Worm (Caenorhabditis elegans) whole organism, L1 larva: ENCODE results near the gene atgl-1.

Source experiments
- C04F5.9 ChIP-seq: sonication (generic microtip); optimal IDR thresholded peaks from 2 replicates; lab custom pipeline; 2016; ENCODE audit warnings: missing genetic modification characterization, missing compliant biosample characterization
- C16A3.4 ChIP-seq: fragments of 150-350 bp; optimal IDR thresholded peaks from 2 replicates; lab custom pipeline; 2014; ENCODE audit warnings: missing biosample characterization, missing genetic modification characterization
- C34B4.2 ChIP-seq: sonication (generic microtip); optimal IDR thresholded peaks from 2 replicates; lab custom pipeline; 2017; ENCODE audit warnings: mild to moderate bottlenecking, missing genetic modification characterization, missing compliant biosample characterization
- aha-1 ChIP-seq: fragments of 150-350 bp; optimal IDR thresholded peaks from 2 replicates; lab custom pipeline; 2014; ENCODE audit warnings: missing biosample characterization, missing genetic modification characterization
- blmp-1 ChIP-seq: fragments of 150-350 bp; optimal IDR thresholded peaks from 2 replicates; lab custom pipeline; 2014; ENCODE audit warnings: missing biosample characterization, missing genetic modification characterization
- ceh-82 ChIP-seq, 3 experiments: fragments of 150-350 bp in 1 of 3; sonication (generic microtip) in 2 of 3; optimal IDR thresholded peaks; 2 replicates each; lab custom pipeline; 2014 to 2017; ENCODE audit warnings: missing biosample characterization in 3 of 3, missing genetic modification characterization in 3 of 3
- efl-1 ChIP-seq, 4 experiments: fragments of 150-350 bp; optimal IDR thresholded peaks in 3 of 4; peaks in 1 of 4; 1 replicate in 1 of 4; 2 replicates in 3 of 4; lab custom pipeline; 2014; ENCODE audit warnings: missing biosample characterization in 2 of 4, missing genetic modification characterization in 2 of 4, missing genetic modification reagents in 2 of 4
- efl-3 ChIP-seq: fragments of 200-800 bp; sonication (Bioruptor generic); optimal IDR thresholded peaks from 2 replicates; lab custom pipeline; 2018; ENCODE audit warnings: mild to moderate bottlenecking, missing genetic modification characterization, missing compliant biosample characterization
- egl-27 ChIP-seq, 2 experiments: fragments of 150-350 bp in 1 of 2; sonication (generic microtip); optimal IDR thresholded peaks; 3 replicates each; lab custom pipeline; 2017 to 2018; ENCODE audit warnings: missing biosample characterization in 2 of 2, missing genetic modification characterization in 2 of 2, missing genetic modification reagents in 2 of 2
- fkh-10 ChIP-seq: sonication (generic microtip); optimal IDR thresholded peaks from 2 replicates; lab custom pipeline; 2017; ENCODE audit warnings: missing biosample characterization, missing genetic modification reagents, missing genetic modification characterization
- fos-1 ChIP-seq: fragments of 150-350 bp; optimal IDR thresholded peaks from 2 replicates; lab custom pipeline; 2014; ENCODE audit warnings: missing biosample characterization, missing genetic modification characterization
- hlh-17 ChIP-seq: fragments of 200-800 bp; sonication (Bioruptor generic); optimal IDR thresholded peaks from 2 replicates; lab custom pipeline; 2018; ENCODE audit warnings: missing genetic modification characterization, mild to moderate bottlenecking, missing compliant biosample characterization, moderate library complexity, borderline replicate concordance
- hlh-4 ChIP-seq: sonication (generic microtip); optimal IDR thresholded peaks from 2 replicates; lab custom pipeline; 2016; ENCODE audit warnings: mild to moderate bottlenecking, missing genetic modification characterization, missing compliant biosample characterization
- irx-1 ChIP-seq: sonication (generic microtip); optimal IDR thresholded peaks from 2 replicates; lab custom pipeline; 2016; ENCODE audit warnings: missing genetic modification characterization, missing compliant biosample characterization
- lin-13 ChIP-seq: fragments of 150-350 bp; optimal IDR thresholded peaks from 2 replicates; lab custom pipeline; 2014; ENCODE audit warnings: missing biosample characterization, missing genetic modification reagents, missing genetic modification characterization
- lin-15B ChIP-seq: fragments of 150-350 bp; sonication (generic microtip); optimal IDR thresholded peaks from 3 replicates; lab custom pipeline; 2014; ENCODE audit warnings: missing biosample characterization, missing genetic modification characterization
- lir-3 ChIP-seq: sonication (generic microtip); optimal IDR thresholded peaks from 2 replicates; lab custom pipeline; 2016; ENCODE audit warnings: mild to moderate bottlenecking, missing genetic modification characterization, moderate library complexity, missing compliant biosample characterization; ENCODE audit not compliant: poor library complexity
- mab-9 ChIP-seq: fragments of 200-800 bp; sonication (Bioruptor generic); IDR thresholded peaks from 2 replicates; pipeline ENCODE4 v1.3.6; 2022; ENCODE audit warnings: missing genetic modification reagents, missing genetic modification characterization, missing compliant biosample characterization
- mef-2 ChIP-seq: fragments of 150-350 bp; optimal IDR thresholded peaks from 2 replicates; lab custom pipeline; 2014; ENCODE audit warnings: missing biosample characterization, missing genetic modification characterization
- nhr-12 ChIP-seq: sonication (generic microtip); optimal IDR thresholded peaks from 2 replicates; lab custom pipeline; 2017; ENCODE audit warnings: missing biosample characterization, missing genetic modification characterization
- nhr-237 ChIP-seq: fragments of 150-350 bp; optimal IDR thresholded peaks from 2 replicates; lab custom pipeline; 2014; ENCODE audit warnings: missing biosample characterization, missing genetic modification characterization
- nhr-76 ChIP-seq: sonication (generic microtip); optimal IDR thresholded peaks from 2 replicates; lab custom pipeline; 2017; ENCODE audit warnings: missing biosample characterization, missing genetic modification characterization
- nhr-84 ChIP-seq: sonication (generic microtip); optimal IDR thresholded peaks from 2 replicates; lab custom pipeline; 2017; ENCODE audit warnings: missing biosample characterization, missing genetic modification characterization
- nhr-85 ChIP-seq: sonication (generic microtip); peaks from one replicate; lab custom pipeline; 2016; ENCODE audit warnings: missing genetic modification characterization, inconsistent platforms, missing compliant biosample characterization
- pag-3 ChIP-seq: sonication (generic microtip); optimal IDR thresholded peaks from 2 replicates; lab custom pipeline; 2017; ENCODE audit warnings: missing genetic modification characterization, mild to moderate bottlenecking, missing compliant biosample characterization, antibody characterized with exemption, borderline replicate concordance; ENCODE audit not compliant: insufficient read depth
- rnt-1 ChIP-seq: sonication (generic microtip); optimal IDR thresholded peaks from 2 replicates; lab custom pipeline; 2016; ENCODE audit warnings: mild to moderate bottlenecking, missing genetic modification characterization, moderate library complexity, missing compliant biosample characterization
- skn-1 ChIP-seq: fragments of 150-350 bp; optimal IDR thresholded peaks from 2 replicates; lab custom pipeline; 2014; ENCODE audit warnings: missing biosample characterization, missing genetic modification characterization
- snpc-4 ChIP-seq: fragments of 150-350 bp; optimal IDR thresholded peaks from 2 replicates; lab custom pipeline; 2014; ENCODE audit warnings: missing biosample characterization, missing genetic modification characterization
- tbx-2 ChIP-seq: sonication (generic microtip); optimal IDR thresholded peaks from 2 replicates; lab custom pipeline; 2016; ENCODE audit warnings: missing genetic modification characterization, missing compliant biosample characterization
- tlp-1 ChIP-seq: fragments of 150-350 bp; optimal IDR thresholded peaks from 2 replicates; lab custom pipeline; 2014; ENCODE audit warnings: missing biosample characterization, missing genetic modification characterization
- unc-130 ChIP-seq: fragments of 150-350 bp; optimal IDR thresholded peaks from 2 replicates; lab custom pipeline; 2017; ENCODE audit warnings: missing biosample characterization, missing genetic modification characterization, inconsistent platforms
- unc-30 ChIP-seq: sonication (generic microtip); optimal IDR thresholded peaks from 2 replicates; lab custom pipeline; 2017; ENCODE audit warnings: missing biosample characterization, missing genetic modification characterization
- unc-62 ChIP-seq: fragments of 150-350 bp; optimal IDR thresholded peaks from 2 replicates; lab custom pipeline; 2014; ENCODE audit warnings: missing biosample characterization, missing genetic modification reagents, missing genetic modification characterization
- unc-86 ChIP-seq: sonication (generic microtip); optimal IDR thresholded peaks from 2 replicates; lab custom pipeline; 2016; ENCODE audit warnings: missing genetic modification characterization, missing compliant biosample characterization
- unc-98 ChIP-seq: fragments of 200-800 bp; sonication (Bioruptor generic); IDR thresholded peaks from 2 replicates; pipeline ENCODE4 v1.3.6; 2022; ENCODE audit warnings: missing genetic modification characterization, missing compliant biosample characterization
- vab-15 ChIP-seq: sonication (generic microtip); optimal IDR thresholded peaks from 2 replicates; lab custom pipeline; 2017; ENCODE audit warnings: missing genotype, mild to moderate bottlenecking, missing genetic modification characterization, missing compliant biosample characterization
- xbp-1 ChIP-seq: sonication (generic microtip); optimal IDR thresholded peaks from 2 replicates; lab custom pipeline; 2016; ENCODE audit warnings: missing genetic modification characterization, missing compliant biosample characterization
- zip-4 ChIP-seq: fragments of 200-800 bp; sonication (Bioruptor generic); optimal IDR thresholded peaks from 2 replicates; lab custom pipeline; 2018; ENCODE audit warnings: mild to moderate bottlenecking, missing genetic modification characterization, moderate library complexity, missing compliant biosample characterization
- ztf-11 ChIP-seq, 2 experiments: sonication (generic microtip); optimal IDR thresholded peaks; 2 replicates each; lab custom pipeline; 2016 to 2017; ENCODE audit warnings: missing genetic modification characterization in 2 of 2, missing biosample characterization in 1 of 2, missing compliant biosample characterization in 1 of 2

atgl-1 gene

DNA sequence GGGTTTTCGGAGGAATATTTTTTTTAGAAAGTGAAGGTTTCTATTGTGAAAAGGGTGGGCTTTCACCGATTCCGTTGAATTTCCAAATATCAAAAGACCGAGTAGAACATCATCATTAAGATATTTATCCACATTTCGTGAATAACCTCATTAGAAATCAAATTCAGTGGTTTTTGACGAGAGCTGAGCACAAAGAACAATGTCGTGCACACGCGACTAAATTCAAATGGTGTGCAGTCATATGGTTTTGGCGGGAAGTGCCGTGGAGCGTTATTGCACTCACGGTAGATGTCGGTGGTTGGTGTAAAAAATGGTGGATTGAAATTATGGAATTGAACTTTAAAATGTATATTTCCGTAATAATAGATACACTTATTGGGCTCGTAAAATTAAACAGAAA, 33.4 kb upstream of the atgl-1 start (continued):
- TF ChIP-seq ztf-11 (tag; optimal IDR thresholded peaks at IDR 0.05; lab: Kevin White, UChicago): no peak
- no peak for TF ChIP-seq mef-2 (tag; lab: Kevin White, UChicago)
- no peak for TF ChIP-seq nhr-76 (tag; lab: Kevin White, UChicago)
- no peak for TF ChIP-seq C34B4.2 (tag; lab: Kevin White, UChicago)
- TF ChIP-seq fkh-10: no peak
- TF ChIP-seq tlp-1 (tag; lab: Kevin White, UChicago): no peak
- no peak for TF ChIP-seq tbx-2 (tag; lab: Kevin White, UChicago)
- TF ChIP-seq zip-4: no peak
- no peak for TF ChIP-seq unc-86 (tag; lab: Kevin White, UChicago)
- TF ChIP-seq fos-1 (tag; lab: Kevin White, UChicago): no peak
- TF ChIP-seq C16A3.4: no peak
- TF ChIP-seq pag-3 (tag; lab: Kevin White, UChicago): no peak
- no peak for TF ChIP-seq unc-62 (GFP tag; lab: Kevin White, UChicago)
- TF ChIP-seq snpc-4 (tag; lab: Kevin White, UChicago): no peak
- TF ChIP-seq aha-1 (tag; lab: Kevin White, UChicago): no peak
- no peak for TF ChIP-seq nhr-85 (tag; lab: Kevin White, UChicago)
- no peak for TF ChIP-seq hlh-17 (GFP tag; lab: Kevin White, UChicago)

DNA sequence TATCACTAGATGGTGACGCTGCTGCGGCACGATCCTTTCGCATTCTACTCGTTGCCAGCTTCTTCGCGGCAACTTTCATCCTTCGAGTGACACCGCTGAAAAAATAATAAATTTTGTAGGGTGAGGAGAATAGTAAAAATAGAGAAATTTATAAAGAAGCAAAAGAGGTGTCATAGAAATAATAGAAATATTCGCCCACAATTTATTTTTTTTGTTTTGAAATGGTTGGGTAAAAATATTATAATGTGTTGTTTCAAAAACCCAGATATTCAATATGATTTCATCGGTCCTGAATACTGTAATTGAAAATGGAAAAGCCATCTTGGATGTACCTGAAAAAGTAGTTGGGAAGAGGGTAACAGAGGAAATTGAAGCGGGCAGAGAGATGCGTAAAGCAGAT, 33.0 kb upstream of the atgl-1 start, which contains the start of gene set-1:
set-1 (minus strand) TSS at position 101 of the 400 bp plus-strand sequence.
- no peak for TF ChIP-seq nhr-237
- TF ChIP-seq lir-3 (tag; lab: Kevin White, UChicago): no peak
- TF ChIP-seq unc-30 (tag; lab: Kevin White, UChicago): no peak
- TF ChIP-seq tbx-2 (tag; lab: Kevin White, UChicago): no peak
- TF ChIP-seq xbp-1 (tag; lab: Kevin White, UChicago): no peak
- TF ChIP-seq irx-1 (tag; lab: Kevin White, UChicago): no peak
- no peak for TF ChIP-seq efl-3 (GFP tag; lab: Kevin White, UChicago)
- no peak for TF ChIP-seq hlh-4 (tag; lab: Kevin White, UChicago)
- TF ChIP-seq C04F5.9 (tag; lab: Kevin White, UChicago): no peak
- TF ChIP-seq nhr-85 (tag; lab: Kevin White, UChicago): no peak
- no peak for TF ChIP-seq rnt-1 (tag; lab: Kevin White, UChicago)
- no peak for TF ChIP-seq nhr-12
- no peak for TF ChIP-seq egl-27 (tag; optimal IDR thresholded peaks at IDR 0.05; lab: Kevin White, UChicago)

DNA sequence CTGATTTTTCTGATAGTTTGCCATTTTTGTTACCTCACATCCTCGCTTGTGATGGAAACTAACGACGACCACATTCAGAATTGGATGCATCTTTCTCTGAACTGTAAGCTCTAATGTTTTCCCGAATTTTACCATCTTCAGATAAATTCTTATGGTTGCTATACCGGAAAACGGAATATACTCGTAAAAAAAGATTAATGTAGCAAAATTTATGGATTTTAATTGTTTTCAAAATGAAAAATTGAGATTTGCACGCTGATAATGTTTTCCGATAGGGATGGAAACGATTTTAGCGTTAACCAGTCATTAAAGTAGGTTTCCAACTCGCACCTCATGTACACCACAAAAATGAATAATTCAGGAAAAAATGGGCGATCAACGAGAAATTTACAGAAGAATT, 31.3 kb upstream of the atgl-1 start, which contains the start of gene T26A5.6:
T26A5.6 (minus strand) TSS at position 101 of the 400 bp plus-strand sequence.
- TF ChIP-seq hlh-4 (tag; lab: Kevin White, UChicago) (no peak), skn-1 (tag; lab: Kevin White, UChicago) (no peak), efl-1 (optimal IDR thresholded peaks at IDR 0.05; lab: Kevin White, UChicago) (no peak), efl-1 (GFP tag; optimal IDR thresholded peaks at IDR 0.05 in 1 of 2; lab: Kevin White, UChicago) (no peak), nhr-84 (tag; lab: Kevin White, UChicago) (no peak), irx-1 (tag; lab: Kevin White, UChicago) (no peak), unc-98 (no peak), ceh-82 (tag; optimal IDR thresholded peaks at IDR 0.05; lab: Kevin White, UChicago) (no peak), lin-13 (no peak), unc-130 (tag; lab: Kevin White, UChicago) (no peak), nhr-76 (tag; lab: Kevin White, UChicago) (no peak), efl-3 (GFP tag; lab: Kevin White, UChicago) (no peak), lin-15B (tag; lab: Kevin White, UChicago) (no peak), vab-15 (no peak), hlh-17 (GFP tag; lab: Kevin White, UChicago) (no peak), blmp-1 (tag; lab: Kevin White, UChicago) (no peak), mab-9 (GFP tag; lab: Robert Waterston, UW) (no peak), zip-4 (no peak), tbx-2 (tag; lab: Kevin White, UChicago) (no peak)
